Fruit fly (Drosophila melanogaster) whole organism, embryonic: ENCODE results near the gene CG10962.

ENCODE experiments used
- Atf3 ChIP-seq: fragments of 200-800 bp; sonication (Bioruptor generic); optimal IDR thresholded peaks from 3 replicates; lab custom pipeline; 2016; ENCODE audit warnings: missing biosample characterization, missing genetic modification characterization
- Atf6 ChIP-seq: fragments of 200-800 bp; sonication (Bioruptor generic); IDR thresholded peaks from 2 replicates; pipeline ENCODE4 v1.3.6; 2022; ENCODE audit warnings: missing biosample characterization, missing genetic modification characterization
- CG1024 ChIP-seq: fragments of 200-800 bp; sonication (Bioruptor generic); IDR thresholded peaks from 2 replicates; pipeline ENCODE4 v1.3.6; 2022; ENCODE audit warnings: missing biosample characterization, missing genetic modification characterization
- CG11398 ChIP-seq: fragments of 200-800 bp; sonication (Bioruptor generic); optimal IDR thresholded peaks from 2 replicates; lab custom pipeline; 2016; ENCODE audit warnings: missing biosample characterization, missing genetic modification characterization
- CG11560 ChIP-seq: fragments of 200-800 bp; sonication (Bioruptor generic); IDR thresholded peaks from 3 replicates; pipeline ENCODE4 v1.3.6; 2022; ENCODE audit warnings: missing biosample characterization, missing genetic modification characterization
- CG14014 ChIP-seq: fragments of 200-800 bp; sonication (Bioruptor generic); IDR thresholded peaks from 2 replicates; pipeline ENCODE4 v1.3.6; 2022; ENCODE audit warnings: missing biosample characterization, missing genetic modification characterization
- CG17385 ChIP-seq: fragments of 200-800 bp; sonication (Bioruptor generic); optimal IDR thresholded peaks from 3 replicates; lab custom pipeline; 2018; ENCODE audit warnings: missing biosample characterization, mild to moderate bottlenecking, missing genetic modification characterization
- CG17612 ChIP-seq: fragments of 200-800 bp; sonication (Bioruptor generic); IDR thresholded peaks from 2 replicates; pipeline ENCODE4 v1.3.6; 2022; ENCODE audit warnings: missing biosample characterization, missing genetic modification characterization
- CG18619 ChIP-seq: fragments of 200-800 bp; sonication (Bioruptor generic); optimal IDR thresholded peaks from 3 replicates; lab custom pipeline; 2017; ENCODE audit warnings: missing biosample characterization, mild to moderate bottlenecking, missing genetic modification characterization
- CG18764 ChIP-seq: fragments of 200-800 bp; sonication (Bioruptor generic); optimal IDR thresholded peaks from 3 replicates; lab custom pipeline; 2016; ENCODE audit warnings: missing biosample characterization, missing genetic modification characterization
- CG2202 ChIP-seq: fragments of 200-800 bp; sonication (Bioruptor generic); optimal IDR thresholded peaks from 2 replicates; lab custom pipeline; 2018; ENCODE audit warnings: missing biosample characterization, mild to moderate bottlenecking, missing genetic modification characterization
- CG30403 ChIP-seq: fragments of 200-800 bp; sonication (Bioruptor generic); optimal IDR thresholded peaks from 3 replicates; lab custom pipeline; 2016; ENCODE audit warnings: missing biosample characterization, missing genetic modification characterization
- CG31441 ChIP-seq: fragments of 200-800 bp; sonication (Bioruptor generic); IDR thresholded peaks from 2 replicates; pipeline ENCODE4 v1.3.6; 2022; ENCODE audit warnings: missing biosample characterization, missing genetic modification characterization
- CG32767 ChIP-seq: fragments of 200-800 bp; sonication (Bioruptor generic); IDR thresholded peaks from 2 replicates; pipeline ENCODE4 v1.3.6; 2022; ENCODE audit warnings: missing biosample characterization, missing genetic modification characterization
- CG32772 ChIP-seq: fragments of 200-800 bp; sonication (Bioruptor generic); IDR thresholded peaks from 2 replicates; pipeline ENCODE4 v1.3.6; 2022; ENCODE audit warnings: missing biosample characterization, missing genetic modification characterization
- CG5953 ChIP-seq: fragments of 200-800 bp; sonication (Bioruptor generic); IDR thresholded peaks from 2 replicates; pipeline ENCODE4 v1.3.6; 2022; ENCODE audit warnings: missing biosample characterization, missing genetic modification characterization
- CG6272 ChIP-seq: fragments of 200-800 bp; sonication (Bioruptor generic); IDR thresholded peaks from 2 replicates; pipeline ENCODE4 v1.3.6; 2022; ENCODE audit warnings: missing biosample characterization, missing genetic modification characterization
- CG6854 ChIP-seq: fragments of 200-800 bp; sonication (Bioruptor generic); optimal IDR thresholded peaks from 3 replicates; lab custom pipeline; 2017; ENCODE audit warnings: missing biosample characterization, mild to moderate bottlenecking, missing genetic modification characterization
- CG7357 ChIP-seq: fragments of 200-800 bp; sonication (Bioruptor generic); IDR thresholded peaks from 3 replicates; pipeline ENCODE4 v1.3.6; 2022; ENCODE audit warnings: missing biosample characterization, missing genetic modification characterization
- CG7556 ChIP-seq: fragments of 200-800 bp; sonication (Bioruptor generic); optimal IDR thresholded peaks from 2 replicates; lab custom pipeline; 2017; ENCODE audit warnings: missing biosample characterization, mild to moderate bottlenecking, missing genetic modification characterization
- CG7839 ChIP-seq: fragments of 200-800 bp; sonication (Bioruptor generic); optimal IDR thresholded peaks from 3 replicates; lab custom pipeline; 2018; ENCODE audit warnings: missing biosample characterization, mild to moderate bottlenecking, missing genetic modification characterization, moderate library complexity
- CG8281 ChIP-seq: fragments of 200-800 bp; sonication (Bioruptor generic); optimal IDR thresholded peaks from 2 replicates; lab custom pipeline; 2018; ENCODE audit warnings: missing biosample characterization, mild to moderate bottlenecking, missing genetic modification characterization, moderate library complexity
- CG8388 ChIP-seq: fragments of 200-800 bp; sonication (Bioruptor generic); optimal IDR thresholded peaks from 2 replicates; lab custom pipeline; 2019; ENCODE audit warnings: missing biosample characterization, mild to moderate bottlenecking, missing genetic modification characterization, moderate library complexity
- CG9215 ChIP-seq: fragments of 200-800 bp; sonication (Bioruptor generic); IDR thresholded peaks from 2 replicates; pipeline ENCODE4 v1.3.6; 2022; ENCODE audit warnings: missing biosample characterization, missing genetic modification characterization
- CG9817 ChIP-seq: fragments of 200-800 bp; sonication (Bioruptor generic); optimal IDR thresholded peaks from 2 replicates; lab custom pipeline; 2018; ENCODE audit warnings: missing biosample characterization, mild to moderate bottlenecking, missing genetic modification characterization, moderate library complexity
- Dip2 ChIP-seq: fragments of 200-800 bp; sonication (Bioruptor generic); IDR thresholded peaks from 2 replicates; pipeline ENCODE4 v1.3.6; 2022; ENCODE audit warnings: missing biosample characterization, missing genetic modification characterization
- ERR ChIP-seq: fragments of 200-800 bp; sonication (Bioruptor generic); optimal IDR thresholded peaks from 2 replicates; lab custom pipeline; 2016; ENCODE audit warnings: missing biosample characterization, missing genetic modification characterization
- Eip74EF ChIP-seq, 2 experiments: fragments of 200-800 bp in 1 of 2; fragments of >200 bp in 1 of 2; sonication (Bioruptor generic) in 1 of 2; optimal IDR thresholded peaks; 2 replicates each; lab custom pipeline; 2017 to 2019; ENCODE audit warnings: missing biosample characterization in 2 of 2, missing genetic modification characterization in 2 of 2, mild to moderate bottlenecking in 1 of 2, moderate library complexity in 1 of 2
- Ets65A ChIP-seq: fragments of 200-800 bp; sonication (Bioruptor generic); peaks from one replicate; lab custom pipeline; 2016; ENCODE audit warnings: missing biosample characterization, missing genetic modification characterization
- GATAe ChIP-seq: fragments of 200-800 bp; sonication (Bioruptor generic); conservative IDR thresholded peaks from 2 replicates; pipeline ENCODE4 v1.3.6; 2022; ENCODE audit warnings: missing biosample characterization, missing genetic modification characterization
- HLH3B ChIP-seq: fragments of 200-800 bp; sonication (Bioruptor generic); IDR thresholded peaks from 2 replicates; pipeline ENCODE4 v1.3.6; 2022; ENCODE audit warnings: missing biosample characterization, missing genetic modification characterization
- MBD-R2 ChIP-seq: fragments of 200-800 bp; sonication (Bioruptor generic); IDR thresholded peaks from 2 replicates; pipeline ENCODE4 v1.3.6; 2022; ENCODE audit warnings: missing biosample characterization, missing genetic modification characterization
- Nf-YC ChIP-seq: fragments of 200-800 bp; optimal IDR thresholded peaks from 3 replicates; lab custom pipeline; 2019; ENCODE audit warnings: missing biosample characterization, mild to moderate bottlenecking, missing genetic modification characterization, moderate library complexity
- Ptx1 ChIP-seq: fragments of 200-800 bp; sonication (Bioruptor generic); IDR thresholded peaks from 2 replicates; pipeline ENCODE4 v1.3.6; 2022; ENCODE audit warnings: missing biosample characterization, missing genetic modification characterization
- Spps ChIP-seq: fragments of 200-800 bp; sonication (Bioruptor generic); optimal IDR thresholded peaks from 2 replicates; lab custom pipeline; 2018; ENCODE audit warnings: missing biosample characterization, mild to moderate bottlenecking, missing genetic modification characterization
- Taf1 ChIP-seq: fragments of 200-800 bp; sonication (Bioruptor generic); IDR thresholded peaks from 2 replicates; pipeline ENCODE4 v1.3.6; 2022; ENCODE audit warnings: missing biosample characterization, missing genetic modification characterization
- ci ChIP-seq: fragments of 200-800 bp; sonication (Bioruptor generic); IDR thresholded peaks from 3 replicates; pipeline ENCODE4 v1.3.6; 2022; ENCODE audit warnings: missing biosample characterization, missing genetic modification characterization
- crc ChIP-seq: fragments of 200-800 bp; sonication (Bioruptor generic); optimal IDR thresholded peaks from 2 replicates; lab custom pipeline; 2016; ENCODE audit warnings: missing biosample characterization, missing genetic modification characterization
- croc ChIP-seq: fragments of 200-800 bp; sonication (Bioruptor generic); conservative IDR thresholded peaks from 3 replicates; pipeline ENCODE4 v1.3.6; 2022; ENCODE audit warnings: missing biosample characterization, missing genetic modification characterization
- da ChIP-seq: fragments of 200-800 bp; sonication (Bioruptor generic); optimal IDR thresholded peaks from 2 replicates; lab custom pipeline; 2016; ENCODE audit warnings: missing biosample characterization, missing genetic modification characterization
- dysf ChIP-seq: fragments of 200-800 bp; sonication (Bioruptor generic); IDR thresholded peaks from 3 replicates; pipeline ENCODE4 v1.3.6; 2022; ENCODE audit warnings: missing biosample characterization, missing genetic modification characterization
- fd3F ChIP-seq: fragments of 200-800 bp; sonication (Bioruptor generic); optimal IDR thresholded peaks from 2 replicates; lab custom pipeline; 2018; ENCODE audit warnings: missing biosample characterization, mild to moderate bottlenecking, missing genetic modification characterization, moderate library complexity
- gcm2 ChIP-seq: fragments of 200-800 bp; sonication (Bioruptor generic); optimal IDR thresholded peaks from 2 replicates; lab custom pipeline; 2016; ENCODE audit warnings: missing biosample characterization, missing genetic modification characterization
- gfzf ChIP-seq: fragments of 200-800 bp; sonication (Bioruptor generic); optimal IDR thresholded peaks from 2 replicates; lab custom pipeline; 2016; ENCODE audit warnings: missing biosample characterization, mild to moderate bottlenecking, missing genetic modification characterization, moderate library complexity
- ind ChIP-seq: fragments of 200-800 bp; sonication (Bioruptor generic); optimal IDR thresholded peaks from 3 replicates; lab custom pipeline; 2016; ENCODE audit warnings: missing biosample characterization, missing genetic modification characterization
- lov ChIP-seq, 2 experiments: fragments of 200-800 bp in 1 of 2; fragments of >200 bp in 1 of 2; sonication (Bioruptor generic) in 1 of 2; IDR thresholded peaks in 1 of 2; optimal IDR thresholded peaks in 1 of 2; 2 replicates in 1 of 2; 3 replicates in 1 of 2; pipeline versions ENCODE4 v1.3.6 to Lab custom; 2017 to 2022; ENCODE audit warnings: missing biosample characterization in 1 of 2, missing genetic modification characterization in 1 of 2
- pita ChIP-seq: fragments of 200-800 bp; sonication (Bioruptor generic); optimal IDR thresholded peaks from 2 replicates; lab custom pipeline; 2017; ENCODE audit warnings: missing biosample characterization, mild to moderate bottlenecking, missing genetic modification characterization
- pum ChIP-seq: fragments of 200-800 bp; sonication (Bioruptor generic); optimal IDR thresholded peaks from 2 replicates; lab custom pipeline; 2016; ENCODE audit warnings: missing biosample characterization, missing genetic modification characterization
- pzg ChIP-seq: fragments of 200-800 bp; sonication (Bioruptor generic); optimal IDR thresholded peaks from 3 replicates; lab custom pipeline; 2018; ENCODE audit warnings: missing biosample characterization, mild to moderate bottlenecking, missing genetic modification characterization, moderate library complexity
- sisA ChIP-seq: fragments of 200-800 bp; sonication (Bioruptor generic); IDR thresholded peaks from 2 replicates; pipeline ENCODE4 v1.3.6; 2022; ENCODE audit warnings: missing biosample characterization, missing genetic modification characterization
- slbo ChIP-seq: fragments of 200-800 bp; sonication (Bioruptor generic); IDR thresholded peaks from 2 replicates; pipeline ENCODE4 v1.3.6; 2022; ENCODE audit warnings: missing biosample characterization, missing genetic modification characterization
- ttk ChIP-seq: fragments of 200-800 bp; sonication (Bioruptor generic); IDR thresholded peaks from 2 replicates; pipeline ENCODE4 v2.1.2; 2022; ENCODE audit warnings: missing biosample characterization, missing genetic modification characterization

CG10962 gene

dm6 chrX:8973136-8973535 is 919 bp downstream of the CG10962 start (continued):
- TF ChIP-seq CG18764, result no peak
- no peak for TF ChIP-seq Nf-YC
- no peak for TF ChIP-seq pita
- TF ChIP-seq CG18619, result no peak
- TF ChIP-seq CG9215 (GFP tag; lab: Robert Waterston, UW), result peak; percentile 49; the same call in 1 of the 2 replicates
- no peak for TF ChIP-seq lov (optimal IDR thresholded peaks at IDR 0.05; lab: Kevin White, UChicago)
- no peak for TF ChIP-seq lov (GFP tag; IDR thresholded peaks at IDR 0.05; lab: Robert Waterston, UW)
- peak; percentile 49; the same call in 1 of the 2 replicates for TF ChIP-seq Atf6
- TF ChIP-seq CG7357 (GFP tag; lab: Robert Waterston, UW), result 0 out of 3 replicates have a peak, but pooled peaks have one; percentile 23
- peak; percentile 66; the same call in 1 of the 2 replicates for TF ChIP-seq Ptx1 (GFP tag; lab: Robert Waterston, UW)
- TF ChIP-seq gcm2 (GFP tag; lab: Kevin White, UChicago), result no peak
- TF ChIP-seq pzg (GFP tag; lab: Kevin White, UChicago), result no peak
- peak; percentile 50 for TF ChIP-seq sisA
- no peak for TF ChIP-seq CG5953 (GFP tag; lab: Robert Waterston, UW)
- no peak for TF ChIP-seq croc
- no peak for TF ChIP-seq CG6272
- no peak for TF ChIP-seq Dip2 (GFP tag; lab: Robert Waterston, UW)
- TF ChIP-seq GATAe (GFP tag; lab: Robert Waterston, UW), result peak; percentile 79
- TF ChIP-seq ind (GFP tag; lab: Kevin White, UChicago), result peak; percentile 21
- TF ChIP-seq fd3F (GFP tag; lab: Kevin White, UChicago), result peak; percentile 3
- TF ChIP-seq CG7556, result no peak
- TF ChIP-seq CG17612 (GFP tag; lab: Robert Waterston, UW), result no peak
- no peak for TF ChIP-seq Atf3 (GFP tag; lab: Kevin White, UChicago)
- TF ChIP-seq pum (GFP tag; lab: Kevin White, UChicago), result no peak
- no peak for TF ChIP-seq CG17385 (GFP tag; lab: Kevin White, UChicago)
- no peak for TF ChIP-seq CG6854 (GFP tag; lab: Kevin White, UChicago)
- peak; percentile 66 for TF ChIP-seq Ets65A
- peak; percentile 25; the same call in 1 of the 2 replicates for TF ChIP-seq ttk (GFP tag; lab: Robert Waterston, UW)
- TF ChIP-seq CG7839 (tag; lab: Kevin White, UChicago), result peak; percentile 46
- peak; percentile 67 for TF ChIP-seq slbo (GFP tag; lab: Robert Waterston, UW)
- TF ChIP-seq CG8281 (tag; lab: Kevin White, UChicago), result no peak
- TF ChIP-seq Eip74EF (GFP tag; optimal IDR thresholded peaks at IDR 0.05; lab: Kevin White, UChicago), result no peak
- TF ChIP-seq ERR, result no peak
- no peak for TF ChIP-seq CG2202 (tag; lab: Kevin White, UChicago)
- no peak for TF ChIP-seq crc (GFP tag; lab: Kevin White, UChicago)
- TF ChIP-seq HLH3B, result peak; percentile 28; the same call in 1 of the 2 replicates
- no peak for TF ChIP-seq CG31441 (GFP tag; lab: Robert Waterston, UW)
- TF ChIP-seq gfzf (GFP tag; lab: Kevin White, UChicago), result no peak
- no peak for TF ChIP-seq da
- 0 out of 3 replicates have a peak, but pooled peaks have one; percentile 41 for TF ChIP-seq ci
- no peak for TF ChIP-seq CG1024 (GFP tag; lab: Robert Waterston, UW)
- 0 out of 2 replicates have a peak, but pooled peaks have one; percentile 38 for TF ChIP-seq CG32767 (GFP tag; lab: Robert Waterston, UW)
- TF ChIP-seq CG8388 (GFP tag; lab: Kevin White, UChicago), result no peak
- TF ChIP-seq dysf (GFP tag; lab: Robert Waterston, UW), result peak; percentile 66; the same call in 2 of the 3 replicates
- 0 out of 2 replicates have a peak, but pooled peaks have one; percentile 28 for TF ChIP-seq CG14014 (GFP tag; lab: Robert Waterston, UW)
- TF ChIP-seq MBD-R2 (GFP tag; lab: Robert Waterston, UW), result 0 out of 2 replicates have a peak, but pooled peaks have one; percentile 13
- TF ChIP-seq Taf1 (GFP tag; lab: Robert Waterston, UW), result no peak
- TF ChIP-seq CG32772 (GFP tag; lab: Robert Waterston, UW), result no peak
- TF ChIP-seq CG30403 (GFP tag; lab: Kevin White, UChicago), result peak; percentile 5
- TF ChIP-seq CG9817 (tag; lab: Kevin White, UChicago), result peak; percentile 34
- no peak for TF ChIP-seq CG11560 (tag; lab: Robert Waterston, UW)
- no peak for TF ChIP-seq Spps (tag; lab: Kevin White, UChicago)
- no peak for TF ChIP-seq CG11398 (GFP tag; lab: Kevin White, UChicago)
